Worm (Caenorhabditis elegans): ENCODE data around the gene phf-33.

phf-33 gene

ce11 chrX:13311641-13312423 is 33.1 kb upstream of the phf-33 start, which contains the start of gene F46G10.1:
Gene F46G10.1, minus strand, starts transcription at chrX:13311755.
- no peak for TF ChIP-seq flt-1 (GFP tag; IDR thresholded peaks at IDR 0.05)
- TF ChIP-seq klf-2 (GFP tag; conservative IDR thresholded peaks at IDR 0.05) = no peak
- TF ChIP-seq ztf-29 (GFP tag; IDR thresholded peaks at IDR 0.05) = no peak
- TF ChIP-seq cog-1 (tag; optimal IDR thresholded peaks at IDR 0.05) = no peak
- TF ChIP-seq T22C8.4 (GFP tag; IDR thresholded peaks at IDR 0.05) = no peak
- TF ChIP-seq tab-1 (GFP tag; IDR thresholded peaks at IDR 0.05) = no peak
- TF ChIP-seq med-1 (GFP tag; optimal IDR thresholded peaks at IDR 0.05; ENCODE audit: insufficient read depth) = no peak
- TF ChIP-seq ztf-23 (GFP tag; IDR thresholded peaks at IDR 0.05) = no peak
- TF ChIP-seq ref-1 (GFP tag; conservative IDR thresholded peaks at IDR 0.05) = no peak

- TF ChIP-seq med-1 (GFP tag; optimal IDR thresholded peaks at IDR 0.05; ENCODE audit: insufficient read depth) (no peak), ztf-29 (GFP tag; IDR thresholded peaks at IDR 0.05) (no peak), flt-1 (GFP tag; IDR thresholded peaks at IDR 0.05) (no peak), T22C8.4 (GFP tag; IDR thresholded peaks at IDR 0.05) (no peak), ztf-23 (GFP tag; IDR thresholded peaks at IDR 0.05) (no peak), klf-2 (GFP tag; conservative IDR thresholded peaks at IDR 0.05) (no peak), ref-1 (GFP tag; conservative IDR thresholded peaks at IDR 0.05) (no peak), cog-1 (tag; optimal IDR thresholded peaks at IDR 0.05) (no peak), tab-1 (GFP tag; IDR thresholded peaks at IDR 0.05) (no peak)
Observed at ce11 chrX:13310763-13311162, 32.0 kb upstream of the phf-33 start.

- TF ChIP-seq flt-1 (GFP tag; IDR thresholded peaks at IDR 0.05) (no peak), med-1 (GFP tag; optimal IDR thresholded peaks at IDR 0.05; ENCODE audit: insufficient read depth) (no peak)
Observed at ce11 chrX:13308745-13309144, 30.0 kb upstream of the phf-33 start, which contains the start of gene srxa-8. Gene srxa-8, minus strand, starts transcription at chrX:13308845.

ce11 chrX:13307852-13308251 is 29.1 kb upstream of the phf-33 start:
- TF ChIP-seq klf-2 (GFP tag; conservative IDR thresholded peaks at IDR 0.05) (no peak), cog-1 (tag; optimal IDR thresholded peaks at IDR 0.05) (no peak), T22C8.4 (GFP tag; IDR thresholded peaks at IDR 0.05) (no peak), flt-1 (GFP tag; IDR thresholded peaks at IDR 0.05) (no peak), tab-1 (GFP tag; IDR thresholded peaks at IDR 0.05) (no peak), ztf-29 (GFP tag; IDR thresholded peaks at IDR 0.05) (no peak), med-1 (GFP tag; optimal IDR thresholded peaks at IDR 0.05; ENCODE audit: insufficient read depth) (no peak), ref-1 (GFP tag; conservative IDR thresholded peaks at IDR 0.05) (no peak), ztf-23 (GFP tag; IDR thresholded peaks at IDR 0.05) (no peak)

- TF ChIP-seq T22C8.4 (GFP tag; IDR thresholded peaks at IDR 0.05) (peak; percentile 95), cog-1 (tag; optimal IDR thresholded peaks at IDR 0.05) (peak; percentile 97), klf-2 (GFP tag; conservative IDR thresholded peaks at IDR 0.05) (peak; percentile 94), flt-1 (GFP tag; IDR thresholded peaks at IDR 0.05) (peak; percentile 97), med-1 (GFP tag; optimal IDR thresholded peaks at IDR 0.05; ENCODE audit: insufficient read depth) (peak; percentile 65), ref-1 (GFP tag; conservative IDR thresholded peaks at IDR 0.05) (peak; percentile 91), ztf-23 (GFP tag; IDR thresholded peaks at IDR 0.05) (peak; percentile 97), tab-1 (GFP tag; IDR thresholded peaks at IDR 0.05) (peak; percentile 96), ztf-29 (GFP tag; IDR thresholded peaks at IDR 0.05) (peak; percentile 96)
Observed at ce11 chrX:13306869-13307446, 28.2 kb upstream of the phf-33 start.

- no peak for TF ChIP-seq cog-1 (tag; optimal IDR thresholded peaks at IDR 0.05)
- no peak for TF ChIP-seq T22C8.4 (GFP tag; IDR thresholded peaks at IDR 0.05)
Observed at ce11 chrX:13305779-13306178, 27.0 kb upstream of the phf-33 start, which contains the start of gene srd-43. Gene srd-43, minus strand, starts transcription at chrX:13305844.

ce11 chrX:13303357-13303756 is 24.6 kb upstream of the phf-33 start, which contains the start of gene srd-42:
Gene srd-42, minus strand, starts transcription at chrX:13303457.
- TF ChIP-seq med-1 (GFP tag; optimal IDR thresholded peaks at IDR 0.05; ENCODE audit: insufficient read depth) (no peak), T22C8.4 (GFP tag; IDR thresholded peaks at IDR 0.05) (no peak), klf-2 (GFP tag; conservative IDR thresholded peaks at IDR 0.05) (no peak), cog-1 (tag; optimal IDR thresholded peaks at IDR 0.05) (no peak), ztf-23 (GFP tag; IDR thresholded peaks at IDR 0.05) (no peak), flt-1 (GFP tag; IDR thresholded peaks at IDR 0.05) (no peak), tab-1 (GFP tag; IDR thresholded peaks at IDR 0.05) (no peak), ref-1 (GFP tag; conservative IDR thresholded peaks at IDR 0.05) (no peak), ztf-29 (GFP tag; IDR thresholded peaks at IDR 0.05) (no peak)

ce11 chrX:13300503-13300902 is 21.7 kb upstream of the phf-33 start, which contains the start of gene srd-39:
Gene srd-39, minus strand, starts transcription at chrX:13300603.
- no peak for TF ChIP-seq tab-1 (GFP tag; IDR thresholded peaks at IDR 0.05)
- no peak for TF ChIP-seq ztf-29 (GFP tag; IDR thresholded peaks at IDR 0.05)
- TF ChIP-seq cog-1 (tag; optimal IDR thresholded peaks at IDR 0.05) = no peak
- TF ChIP-seq ztf-23 (GFP tag; IDR thresholded peaks at IDR 0.05) = no peak
- no peak for TF ChIP-seq ref-1 (GFP tag; conservative IDR thresholded peaks at IDR 0.05)
- no peak for TF ChIP-seq flt-1 (GFP tag; IDR thresholded peaks at IDR 0.05)
- TF ChIP-seq med-1 (GFP tag; optimal IDR thresholded peaks at IDR 0.05; ENCODE audit: insufficient read depth) = no peak
- no peak for TF ChIP-seq klf-2 (GFP tag; conservative IDR thresholded peaks at IDR 0.05)
- TF ChIP-seq T22C8.4 (GFP tag; IDR thresholded peaks at IDR 0.05) = no peak

- TF ChIP-seq med-1 (GFP tag; optimal IDR thresholded peaks at IDR 0.05; ENCODE audit: insufficient read depth) (no peak), ztf-23 (GFP tag; IDR thresholded peaks at IDR 0.05) (no peak), tab-1 (GFP tag; IDR thresholded peaks at IDR 0.05) (no peak), ref-1 (GFP tag; conservative IDR thresholded peaks at IDR 0.05) (no peak), flt-1 (GFP tag; IDR thresholded peaks at IDR 0.05) (no peak), ztf-29 (GFP tag; IDR thresholded peaks at IDR 0.05) (no peak), klf-2 (GFP tag; conservative IDR thresholded peaks at IDR 0.05) (no peak), T22C8.4 (GFP tag; IDR thresholded peaks at IDR 0.05) (no peak), cog-1 (tag; optimal IDR thresholded peaks at IDR 0.05) (no peak)
Observed at ce11 chrX:13294669-13295068, 15.9 kb upstream of the phf-33 start, which contains the start of gene srd-36. Gene srd-36, minus strand, starts transcription at chrX:13294769.
